Fruit fly (Drosophila melanogaster) whole organism, pupa: ENCODE measurements around the gene Ns4.

Experiments used
- CG10348 ChIP-seq: fragments of 200-800 bp; sonication (Bioruptor generic); IDR thresholded peaks from 2 replicates; pipeline ENCODE4 v1.3.6; 2022; ENCODE audit warnings: missing biosample characterization, missing genetic modification characterization
- CG12605 ChIP-seq: fragments of 200-800 bp; sonication (Bioruptor generic); IDR thresholded peaks from 2 replicates; pipeline ENCODE4 v1.3.6; 2022; ENCODE audit warnings: missing biosample characterization, missing genetic modification characterization
- CG13204 ChIP-seq: fragments of 200-800 bp; sonication (Bioruptor generic); optimal IDR thresholded peaks from 2 replicates; lab custom pipeline; 2018; ENCODE audit warnings: missing biosample characterization, mild to moderate bottlenecking, missing genetic modification characterization, moderate library complexity
- D1 ChIP-seq: fragments of 200-800 bp; sonication (Bioruptor generic); optimal IDR thresholded peaks from 2 replicates; lab custom pipeline; 2018; ENCODE audit warnings: missing biosample characterization, mild to moderate bottlenecking, missing genetic modification characterization, moderate library complexity
- Pif1A ChIP-seq: fragments of 200-800 bp; sonication (Bioruptor generic); optimal IDR thresholded peaks from 3 replicates; lab custom pipeline; 2016; ENCODE audit warnings: missing biosample characterization, missing genetic modification characterization
- Snoo ChIP-seq: fragments of 200-800 bp; sonication (Bioruptor generic); optimal IDR thresholded peaks from 3 replicates; lab custom pipeline; 2017; ENCODE audit warnings: missing biosample characterization, mild to moderate bottlenecking, missing genetic modification characterization, inconsistent platforms

DNA sequence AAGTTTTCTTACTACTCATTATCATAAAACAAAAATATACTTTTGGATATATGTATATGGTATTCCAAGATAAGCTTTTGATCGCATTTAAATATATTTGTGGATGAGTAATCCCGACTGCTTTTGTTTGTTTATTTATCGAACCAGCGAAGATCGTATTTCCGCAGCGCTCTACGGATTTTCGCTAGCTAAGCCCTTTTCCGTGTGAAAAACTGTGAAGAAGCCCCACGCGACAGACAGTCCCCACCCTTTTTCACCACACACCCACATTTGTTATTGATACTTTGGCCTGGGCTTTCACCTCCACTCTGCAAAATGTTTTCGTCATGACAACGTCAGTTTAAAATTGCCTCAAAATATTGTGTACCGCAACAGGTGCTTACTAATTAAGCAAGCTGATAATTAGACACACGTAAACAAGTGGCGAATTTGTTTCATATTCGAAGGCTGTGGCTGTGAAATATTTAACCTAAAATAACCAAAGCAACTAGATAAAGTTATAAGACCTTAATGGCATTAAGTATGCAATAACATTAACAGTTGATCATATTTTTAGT is 40.8 kb downstream of the Ns4 start:
- no peak for TF ChIP-seq Pif1A
- no peak for TF ChIP-seq CG12605
- TF ChIP-seq CG10348, result no peak
- no peak for TF ChIP-seq CG13204 (GFP tag; lab: Kevin White, UChicago)
- no peak for TF ChIP-seq Snoo (tag; lab: Kevin White, UChicago)
- no peak for TF ChIP-seq D1
